Fruit fly (Drosophila melanogaster) whole organism, embryonic: Measurements from ENCODE around the gene CG32564.

Experiments used
- Atf6 ChIP-seq: fragments of 200-800 bp; sonication (Bioruptor generic); IDR thresholded peaks from 2 replicates; pipeline ENCODE4 v1.3.6; 2022; ENCODE audit warnings: missing biosample characterization, missing genetic modification characterization
- BtbVII ChIP-seq: fragments of 200-800 bp; sonication (Bioruptor generic); optimal IDR thresholded peaks from 3 replicates; lab custom pipeline; 2017; ENCODE audit warnings: missing biosample characterization, mild to moderate bottlenecking, missing genetic modification characterization
- CG10321 ChIP-seq: fragments of 200-800 bp; sonication (Bioruptor generic); IDR thresholded peaks from 2 replicates; pipeline ENCODE4 v1.3.6; 2022; ENCODE audit warnings: missing biosample characterization, missing genetic modification characterization
- CG10431 ChIP-seq: fragments of 200-800 bp; sonication (Bioruptor generic); optimal IDR thresholded peaks from 3 replicates; lab custom pipeline; 2018; ENCODE audit warnings: missing biosample characterization, mild to moderate bottlenecking, missing genetic modification characterization
- CG11695 ChIP-seq: fragments of 200-800 bp; sonication (Bioruptor generic); IDR thresholded peaks from 3 replicates; pipeline ENCODE4 v1.3.6; 2022; ENCODE audit warnings: missing biosample characterization, missing genetic modification characterization
- CG1233 ChIP-seq: fragments of 200-800 bp; sonication (Bioruptor generic); optimal IDR thresholded peaks from 4 replicates; lab custom pipeline; 2018; ENCODE audit warnings: missing biosample characterization, mild to moderate bottlenecking, missing genetic modification characterization
- CG12769 ChIP-seq: fragments of 200-800 bp; sonication (Bioruptor generic); optimal IDR thresholded peaks from 2 replicates; lab custom pipeline; 2019; ENCODE audit warnings: missing biosample characterization, mild to moderate bottlenecking, missing genetic modification characterization, moderate library complexity
- CG14860 ChIP-seq: fragments of 200-800 bp; sonication (Bioruptor generic); IDR thresholded peaks from 3 replicates; pipeline ENCODE4 v1.3.6; 2022; ENCODE audit warnings: missing biosample characterization, missing genetic modification characterization; ENCODE audit not compliant: partially characterized antibody
- CG17359 ChIP-seq: fragments of 200-800 bp; sonication (Bioruptor generic); optimal IDR thresholded peaks from 3 replicates; lab custom pipeline; 2018; ENCODE audit warnings: missing biosample characterization, mild to moderate bottlenecking, missing genetic modification characterization, moderate library complexity
- CG18476 ChIP-seq: fragments of 200-800 bp; sonication (Bioruptor generic); optimal IDR thresholded peaks from 2 replicates; lab custom pipeline; 2016; ENCODE audit warnings: missing biosample characterization, mild to moderate bottlenecking, missing genetic modification characterization
- CG2712 ChIP-seq: fragments of 200-800 bp; optimal IDR thresholded peaks from 3 replicates; lab custom pipeline; 2019; ENCODE audit warnings: missing biosample characterization, mild to moderate bottlenecking, missing genetic modification characterization, moderate library complexity
- CG30431 ChIP-seq: fragments of 200-800 bp; sonication (Bioruptor generic); optimal IDR thresholded peaks from 2 replicates; lab custom pipeline; 2017; ENCODE audit warnings: missing biosample characterization, missing genetic modification characterization
- CG32767 ChIP-seq: fragments of 200-800 bp; sonication (Bioruptor generic); IDR thresholded peaks from 2 replicates; pipeline ENCODE4 v1.3.6; 2022; ENCODE audit warnings: missing biosample characterization, missing genetic modification characterization
- CG4328 ChIP-seq: fragments of 200-800 bp; sonication (Bioruptor generic); optimal IDR thresholded peaks from 3 replicates; lab custom pipeline; 2017; ENCODE audit warnings: missing biosample characterization, missing genetic modification reagents, missing genetic modification characterization
- CG8359 ChIP-seq: fragments of 200-800 bp; sonication (Bioruptor generic); optimal IDR thresholded peaks from 2 replicates; lab custom pipeline; 2017; ENCODE audit warnings: missing biosample characterization, mild to moderate bottlenecking, missing genetic modification characterization, borderline replicate concordance
- Dip2 ChIP-seq: fragments of 200-800 bp; sonication (Bioruptor generic); IDR thresholded peaks from 2 replicates; pipeline ENCODE4 v1.3.6; 2022; ENCODE audit warnings: missing biosample characterization, missing genetic modification characterization
- Doc2 ChIP-seq: fragments of 200-800 bp; sonication (Bioruptor generic); IDR thresholded peaks from 2 replicates; pipeline ENCODE4 v1.3.6; 2022; ENCODE audit warnings: missing biosample characterization, missing genetic modification characterization
- Drgx ChIP-seq: fragments of 200-800 bp; sonication (Bioruptor generic); IDR thresholded peaks from 2 replicates; pipeline ENCODE4 v1.3.6; 2022; ENCODE audit warnings: missing biosample characterization, missing genetic modification characterization
- Fer1 ChIP-seq: fragments of 200-800 bp; sonication (Bioruptor generic); optimal IDR thresholded peaks from 2 replicates; lab custom pipeline; 2017; ENCODE audit warnings: missing biosample characterization, mild to moderate bottlenecking, missing genetic modification characterization
- Fer3 ChIP-seq: fragments of 200-800 bp; sonication (Bioruptor generic); optimal IDR thresholded peaks from 2 replicates; lab custom pipeline; 2018; ENCODE audit warnings: missing biosample characterization, mild to moderate bottlenecking, missing genetic modification characterization, moderate library complexity
- Gug ChIP-seq: fragments of 200-800 bp; sonication (Bioruptor generic); IDR thresholded peaks from 4 replicates; pipeline ENCODE4 v1.3.6; 2022; ENCODE audit warnings: missing biosample characterization, missing genetic modification characterization
- H2.0 ChIP-seq: fragments of 200-800 bp; sonication (Bioruptor generic); IDR thresholded peaks from 2 replicates; pipeline ENCODE4 v1.3.6; 2022; ENCODE audit warnings: missing biosample characterization, missing genetic modification characterization
- HLH4C ChIP-seq: fragments of 200-800 bp; sonication (Bioruptor generic); IDR thresholded peaks from 3 replicates; pipeline ENCODE4 v1.3.6; 2022; ENCODE audit warnings: missing biosample characterization, missing genetic modification characterization; ENCODE audit not compliant: partially characterized antibody
- Ptx1 ChIP-seq: fragments of 200-800 bp; sonication (Bioruptor generic); IDR thresholded peaks from 2 replicates; pipeline ENCODE4 v1.3.6; 2022; ENCODE audit warnings: missing biosample characterization, missing genetic modification characterization
- Spps ChIP-seq: fragments of 200-800 bp; sonication (Bioruptor generic); optimal IDR thresholded peaks from 2 replicates; lab custom pipeline; 2018; ENCODE audit warnings: missing biosample characterization, mild to moderate bottlenecking, missing genetic modification characterization
- Sry-β ChIP-seq: fragments of 200-800 bp; sonication (Bioruptor generic); optimal IDR thresholded peaks from 2 replicates; lab custom pipeline; 2018; ENCODE audit warnings: missing biosample characterization, mild to moderate bottlenecking, missing genetic modification characterization, moderate library complexity
- Trl ChIP-seq, 3 experiments: fragments of >200 bp in 2 of 3; fragments of 200-800 bp in 1 of 3; sonication (Bioruptor generic) in 1 of 3; optimal IDR thresholded peaks; 2 replicates in 1 of 3; 3 replicates in 2 of 3; lab custom pipeline; 2016 to 2017; ENCODE audit warnings: missing biosample characterization in 1 of 3, missing genetic modification characterization in 1 of 3
- ato ChIP-seq: fragments of 200-800 bp; sonication (Bioruptor generic); IDR thresholded peaks from 2 replicates; pipeline ENCODE4 v1.3.6; 2022; ENCODE audit warnings: missing biosample characterization, missing genetic modification characterization; ENCODE audit not compliant: partially characterized antibody
- bbx ChIP-seq: fragments of 200-800 bp; sonication (Bioruptor generic); IDR thresholded peaks from 2 replicates; pipeline ENCODE4 v1.3.6; 2022; ENCODE audit warnings: missing biosample characterization, missing genetic modification characterization; ENCODE audit not compliant: partially characterized antibody
- btn ChIP-seq: fragments of 200-800 bp; sonication (Bioruptor generic); optimal IDR thresholded peaks from 2 replicates; lab custom pipeline; 2016; ENCODE audit warnings: missing biosample characterization, missing genetic modification characterization
- da ChIP-seq: fragments of 200-800 bp; sonication (Bioruptor generic); optimal IDR thresholded peaks from 2 replicates; lab custom pipeline; 2016; ENCODE audit warnings: missing biosample characterization, missing genetic modification characterization
- danr ChIP-seq: fragments of 200-800 bp; sonication (Bioruptor generic); IDR thresholded peaks from 2 replicates; pipeline ENCODE4 v1.3.6; 2022; ENCODE audit warnings: missing biosample characterization, missing genetic modification characterization
- lab ChIP-seq: fragments of 200-800 bp; sonication (Bioruptor generic); optimal IDR thresholded peaks from 3 replicates; lab custom pipeline; 2017; ENCODE audit warnings: missing biosample characterization, missing genetic modification characterization, mild to moderate bottlenecking, moderate library complexity, missing genetic modification reagents
- lola ChIP-seq, 3 experiments: fragments of >200 bp in 2 of 3; fragments of 200-800 bp in 1 of 3; sonication (Bioruptor generic) in 1 of 3; optimal IDR thresholded peaks; 2 replicates each; lab custom pipeline; 2017 to 2019; ENCODE audit warnings: missing biosample characterization in 3 of 3, missing genetic modification characterization in 3 of 3, mild to moderate bottlenecking in 1 of 3, moderate library complexity in 1 of 3
- nerfin-2 ChIP-seq: fragments of 200-800 bp; sonication (Bioruptor generic); IDR thresholded peaks from 2 replicates; pipeline ENCODE4 v1.3.6; 2022; ENCODE audit warnings: missing biosample characterization, missing genetic modification characterization; ENCODE audit not compliant: partially characterized antibody
- nom ChIP-seq: fragments of 200-800 bp; sonication (Bioruptor generic); optimal IDR thresholded peaks from 2 replicates; lab custom pipeline; 2017; ENCODE audit warnings: missing biosample characterization, missing genetic modification characterization, mild to moderate bottlenecking, moderate library complexity, missing genetic modification reagents
- pho ChIP-seq: fragments of 200-800 bp; sonication (Bioruptor generic); optimal IDR thresholded peaks from 2 replicates; lab custom pipeline; 2016; ENCODE audit warnings: missing biosample characterization, missing genetic modification characterization
- ranshi ChIP-seq: fragments of 200-800 bp; sonication (Bioruptor generic); IDR thresholded peaks from 2 replicates; pipeline ENCODE4 v1.3.6; 2022; ENCODE audit warnings: missing biosample characterization, missing genetic modification characterization
- schlank ChIP-seq: fragments of 200-800 bp; sonication (Bioruptor generic); optimal IDR thresholded peaks from 2 replicates; lab custom pipeline; 2018; ENCODE audit warnings: missing biosample characterization, mild to moderate bottlenecking, missing genetic modification characterization
- seq ChIP-seq: fragments of 200-800 bp; sonication (Bioruptor generic); IDR thresholded peaks from 2 replicates; pipeline ENCODE4 v1.3.6; 2022; ENCODE audit warnings: missing biosample characterization, missing genetic modification characterization
- shn ChIP-seq: fragments of 200-800 bp; sonication (Bioruptor generic); optimal IDR thresholded peaks from 3 replicates; lab custom pipeline; 2016; ENCODE audit warnings: missing biosample characterization, missing genetic modification characterization
- sim ChIP-seq: fragments of 200-800 bp; sonication (Bioruptor generic); IDR thresholded peaks from 2 replicates; pipeline ENCODE4 v1.3.6; 2022; ENCODE audit warnings: missing biosample characterization, missing genetic modification characterization
- sima ChIP-seq: fragments of 200-800 bp; sonication (Bioruptor generic); optimal IDR thresholded peaks from 2 replicates; lab custom pipeline; 2016; ENCODE audit warnings: missing biosample characterization, missing genetic modification characterization
- sisA ChIP-seq: fragments of 200-800 bp; sonication (Bioruptor generic); IDR thresholded peaks from 2 replicates; pipeline ENCODE4 v1.3.6; 2022; ENCODE audit warnings: missing biosample characterization, missing genetic modification characterization
- tll ChIP-seq, 2 experiments: fragments of 200-800 bp in 1 of 2; fragments of >200 bp in 1 of 2; sonication (Bioruptor generic) in 1 of 2; optimal IDR thresholded peaks; 2 replicates each; lab custom pipeline; 2017 to 2019; ENCODE audit warnings: missing biosample characterization in 2 of 2, missing genetic modification characterization in 2 of 2, mild to moderate bottlenecking in 1 of 2, moderate library complexity in 1 of 2
- tna ChIP-seq: fragments of 200-800 bp; sonication (Bioruptor generic); IDR thresholded peaks from 2 replicates; pipeline ENCODE4 v1.3.6; 2022; ENCODE audit warnings: missing biosample characterization, missing genetic modification characterization; ENCODE audit not compliant: partially characterized antibody
- unc-4 ChIP-seq: fragments of 200-800 bp; sonication (Bioruptor generic); IDR thresholded peaks from 2 replicates; pipeline ENCODE4 v1.3.6; 2022; ENCODE audit warnings: missing biosample characterization, missing genetic modification characterization; ENCODE audit not compliant: partially characterized antibody
- zen ChIP-seq: fragments of 200-800 bp; sonication (Bioruptor generic); optimal IDR thresholded peaks from 3 replicates; lab custom pipeline; 2018; ENCODE audit warnings: missing biosample characterization, mild to moderate bottlenecking, missing genetic modification characterization, moderate library complexity

CG32564 gene

DNA sequence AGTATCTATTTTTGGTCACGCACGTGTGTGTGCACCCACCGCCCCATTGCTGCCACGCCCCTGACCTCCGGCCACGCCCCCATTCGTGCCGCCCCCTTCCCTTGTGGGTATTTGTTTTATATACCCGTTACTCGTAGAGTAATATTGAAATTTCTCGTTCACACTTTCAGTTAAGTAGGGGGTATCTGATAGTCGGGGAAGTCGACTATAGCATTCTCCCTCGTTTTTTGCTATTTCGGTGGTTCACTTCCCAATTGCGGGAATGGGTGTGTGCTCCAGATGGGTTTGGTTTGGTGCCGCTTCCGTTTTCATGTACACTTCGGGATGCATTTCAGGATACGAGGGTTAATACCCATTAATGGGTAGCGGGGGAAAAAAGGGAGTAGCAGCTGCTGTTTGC is 38.9 kb upstream of the CG32564 start (continued):
- TF ChIP-seq CG4328 (GFP tag; lab: Kevin White, UChicago) (no peak), CG11695 (no peak), ranshi (GFP tag; lab: Robert Waterston, UW) (no peak), CG12769 (tag; lab: Kevin White, UChicago) (no peak), Doc2 (GFP tag; lab: Robert Waterston, UW) (no peak), H2.0 (GFP tag; lab: Robert Waterston, UW) (no peak), sima (GFP tag; lab: Kevin White, UChicago) (no peak), Fer1 (GFP tag; lab: Kevin White, UChicago) (no peak), zen (tag; lab: Kevin White, UChicago) (no peak), Gug (GFP tag; lab: Robert Waterston, UW) (no peak), CG17359 (tag; lab: Kevin White, UChicago) (no peak), unc-4 (no peak), da (GFP tag; lab: Kevin White, UChicago) (no peak), danr (GFP tag; lab: Robert Waterston, UW) (no peak), nerfin-2 (peak; percentile 37; the same call in 1 of the 2 replicates), lab (GFP tag; lab: Kevin White, UChicago) (no peak), CG1233 (GFP tag; lab: Kevin White, UChicago) (no peak), Ptx1 (no peak), Drgx (GFP tag; lab: Robert Waterston, UW) (no peak), CG10431 (no peak), Spps (no peak), Dip2 (GFP tag; lab: Robert Waterston, UW) (no peak), tll (GFP tag; optimal IDR thresholded peaks at IDR 0.05; lab: Kevin White, UChicago) (no peak), Trl (optimal IDR thresholded peaks at IDR 0.05; lab: Kevin White, UChicago) (no peak), Trl (GFP tag; optimal IDR thresholded peaks at IDR 0.05; lab: Kevin White, UChicago) (no peak), Atf6 (GFP tag; lab: Robert Waterston, UW) (no peak), CG30431 (GFP tag; lab: Kevin White, UChicago) (no peak), tna (peak; percentile 51; the same call in 1 of the 2 replicates), CG18476 (GFP tag; lab: Kevin White, UChicago) (no peak), schlank (tag; lab: Kevin White, UChicago) (no peak), HLH4C (GFP tag; lab: Robert Waterston, UW) (peak; percentile 65), ato (GFP tag; lab: Robert Waterston, UW) (0 out of 2 replicates have a peak, but pooled peaks have one; percentile 10), CG14860 (GFP tag; lab: Robert Waterston, UW) (peak; percentile 54; the same call in 2 of the 3 replicates), lola (GFP tag; optimal IDR thresholded peaks at IDR 0.05; lab: Kevin White, UChicago) (no peak), nom (GFP tag; lab: Kevin White, UChicago) (no peak), pho (GFP tag; lab: Kevin White, UChicago) (no peak), Fer3 (tag; lab: Kevin White, UChicago) (no peak), BtbVII (GFP tag; lab: Kevin White, UChicago) (no peak), CG8359 (GFP tag; lab: Kevin White, UChicago) (no peak), CG2712 (no peak), shn (no peak), seq (GFP tag; lab: Robert Waterston, UW) (no peak), CG10321 (no peak), Sry-β (GFP tag; lab: Kevin White, UChicago) (no peak), CG32767 (GFP tag; lab: Robert Waterston, UW) (no peak), sim (GFP tag; lab: Robert Waterston, UW) (no peak), bbx (GFP tag; lab: Robert Waterston, UW) (peak; percentile 50; the same call in 1 of the 2 replicates), sisA (no peak), btn (GFP tag; lab: Kevin White, UChicago) (no peak)
